Worm (Caenorhabditis elegans) whole organism, dauer: ENCODE data around the gene elo-1.

Source experiments
- unc-62 ChIP-seq: sonication (generic microtip); optimal IDR thresholded peaks from 2 replicates; lab custom pipeline; 2017; ENCODE audit warnings: missing biosample characterization, missing genetic modification reagents, missing genetic modification characterization

The elo-1 gene

DNA sequence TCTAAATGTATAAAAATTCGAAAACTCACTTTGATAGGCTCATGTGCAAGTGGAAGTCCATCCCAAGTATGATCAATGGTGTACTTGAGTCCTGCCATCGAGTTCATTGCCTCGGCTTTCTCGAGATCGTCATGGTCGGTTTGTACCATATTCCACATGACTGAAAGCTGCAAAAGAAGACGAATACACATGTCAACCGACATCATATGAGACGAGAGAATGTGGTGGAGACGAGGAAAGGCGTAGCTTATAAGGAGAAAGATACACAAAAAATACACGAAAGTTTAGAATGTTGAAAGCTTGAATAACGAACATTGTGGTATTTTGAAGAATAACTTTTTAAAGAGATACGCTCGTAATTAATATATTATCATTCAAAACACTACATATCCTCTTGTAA is 13.3 kb upstream of the elo-1 start, which contains the start of gene C33A12.3:
Gene C33A12.3 (minus strand): TSS at position 167 of the 400 bp plus-strand sequence.
- TF ChIP-seq unc-62 (GFP tag; lab: Kevin White, UChicago) = no peak

DNA sequence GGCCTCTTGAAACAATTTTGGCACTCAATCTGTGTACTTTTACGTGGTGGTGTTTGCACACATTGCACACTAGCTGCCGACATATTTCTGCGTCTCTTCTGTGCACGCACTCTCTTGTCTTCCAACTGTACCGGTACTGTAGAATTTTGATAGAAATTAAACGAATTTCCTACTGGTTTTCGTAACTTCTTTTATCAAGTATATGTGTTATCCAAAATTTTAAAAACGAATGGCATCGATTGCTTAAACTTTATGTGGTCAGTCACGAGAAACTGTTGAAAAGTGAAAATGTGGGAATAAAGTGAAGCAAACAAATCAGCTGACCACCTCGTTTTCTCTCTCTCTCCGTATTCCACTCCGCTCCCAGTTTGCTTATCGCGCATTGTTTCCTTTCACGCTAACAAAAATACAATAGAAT is 12.8 kb upstream of the elo-1 start:
- no peak for TF ChIP-seq unc-62 (GFP tag; lab: Kevin White, UChicago)

DNA sequence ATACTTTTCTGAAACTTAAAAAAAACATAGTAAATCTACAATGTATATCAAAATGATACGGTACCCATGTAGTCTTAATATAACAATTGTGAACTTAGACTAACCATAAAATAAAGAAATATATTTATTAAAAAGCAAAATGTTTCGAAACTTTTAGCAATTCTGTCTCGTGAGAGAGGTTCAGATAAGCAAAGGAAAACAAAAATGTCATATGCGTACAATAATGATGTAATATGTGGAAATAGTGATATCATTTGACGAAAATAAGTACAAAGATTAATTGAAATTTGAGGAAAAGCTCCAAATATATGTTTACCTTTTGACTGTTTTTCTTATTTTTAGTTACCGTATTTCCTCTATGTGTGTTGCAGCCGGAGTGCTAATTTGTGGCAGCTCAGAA is 12.0 kb upstream of the elo-1 start:
- TF ChIP-seq unc-62 (GFP tag; lab: Kevin White, UChicago) = no peak

DNA sequence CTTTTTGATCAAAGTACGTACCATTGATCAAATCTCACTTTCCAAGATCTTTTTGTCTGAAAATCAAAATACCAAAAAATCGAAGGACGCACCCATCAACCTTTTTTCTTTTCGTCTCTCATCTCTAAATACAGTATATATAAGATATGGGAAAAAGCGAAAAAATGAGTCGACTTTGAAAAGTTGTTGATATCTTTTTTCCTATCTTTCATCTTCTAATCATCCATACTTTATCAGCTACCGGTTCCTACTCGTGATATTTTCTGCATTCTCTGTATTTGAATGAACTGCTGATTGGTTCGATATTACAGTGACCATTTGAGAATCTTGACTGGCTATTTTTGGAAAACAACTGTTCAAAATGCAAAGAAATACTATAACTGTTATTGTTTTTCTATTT is 9.3 kb upstream of the elo-1 start, which contains the start of gene C33A12.19:
Gene C33A12.19 (plus strand): TSS at position 169 of the 400 bp plus-strand sequence.
- TF ChIP-seq unc-62 (GFP tag; lab: Kevin White, UChicago) = no peak

DNA sequence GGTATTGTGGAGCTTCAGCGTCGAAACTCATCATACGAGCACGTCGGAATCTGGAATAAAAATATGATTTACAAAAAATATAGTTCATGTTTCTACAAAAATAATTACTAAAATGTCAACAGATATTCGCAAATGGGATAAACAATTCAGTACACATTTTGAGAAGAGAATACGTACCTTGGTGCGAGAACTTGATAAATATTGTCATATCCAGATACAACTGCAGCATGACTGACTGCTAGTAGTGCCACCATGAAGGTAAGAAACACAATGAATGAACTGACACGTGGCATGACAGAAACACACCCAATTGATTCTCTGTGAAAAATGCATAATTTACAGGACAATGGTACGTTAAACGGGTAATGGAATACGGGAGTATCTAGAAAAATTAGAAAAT is 7.6 kb upstream of the elo-1 start, which contains the start of gene nlp-35:
Gene nlp-35 (minus strand): TSS at position 319 of the 400 bp plus-strand sequence.
- TF ChIP-seq unc-62 (GFP tag; lab: Kevin White, UChicago) = no peak

DNA sequence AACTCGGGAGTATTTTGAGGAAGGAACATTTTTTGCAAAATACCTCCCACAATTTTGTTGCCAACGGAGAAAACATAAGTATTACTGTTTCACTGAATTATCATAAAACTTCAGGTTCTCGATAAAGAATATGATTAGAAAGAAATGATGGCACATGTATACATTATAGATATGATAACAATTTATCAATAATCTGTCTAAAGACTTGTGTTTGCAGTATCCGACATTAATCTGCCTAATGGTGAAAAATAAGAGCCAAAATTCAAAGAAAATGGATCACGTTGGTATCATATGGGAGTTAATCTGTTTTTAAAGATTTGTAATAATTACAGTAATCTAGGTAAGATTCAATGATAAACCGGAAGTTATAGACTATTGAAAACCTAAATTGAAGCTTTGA is 5.5 kb upstream of the elo-1 start:
- TF ChIP-seq unc-62 (GFP tag; lab: Kevin White, UChicago) = no peak

DNA sequence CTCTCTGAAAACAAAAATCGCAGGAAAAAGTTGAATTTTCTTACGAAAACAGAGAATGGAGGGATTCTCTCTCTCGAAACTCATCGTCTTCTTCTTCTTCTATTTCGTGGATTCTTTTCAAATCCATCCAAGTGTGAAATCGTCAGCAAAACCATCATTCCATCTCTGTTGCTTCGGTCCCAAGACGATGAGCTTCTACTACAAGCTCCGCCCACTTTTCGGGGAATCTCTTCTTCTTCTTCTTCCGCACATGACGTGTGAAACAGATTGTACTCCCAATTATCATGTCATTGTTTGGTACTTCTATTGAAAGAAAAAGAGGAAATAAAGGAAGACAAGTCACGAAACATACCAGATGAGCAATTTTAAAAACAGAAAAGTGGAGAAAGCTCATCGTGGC is 3.0 kb upstream of the elo-1 start:
- TF ChIP-seq unc-62 (GFP tag; lab: Kevin White, UChicago) = no peak

DNA sequence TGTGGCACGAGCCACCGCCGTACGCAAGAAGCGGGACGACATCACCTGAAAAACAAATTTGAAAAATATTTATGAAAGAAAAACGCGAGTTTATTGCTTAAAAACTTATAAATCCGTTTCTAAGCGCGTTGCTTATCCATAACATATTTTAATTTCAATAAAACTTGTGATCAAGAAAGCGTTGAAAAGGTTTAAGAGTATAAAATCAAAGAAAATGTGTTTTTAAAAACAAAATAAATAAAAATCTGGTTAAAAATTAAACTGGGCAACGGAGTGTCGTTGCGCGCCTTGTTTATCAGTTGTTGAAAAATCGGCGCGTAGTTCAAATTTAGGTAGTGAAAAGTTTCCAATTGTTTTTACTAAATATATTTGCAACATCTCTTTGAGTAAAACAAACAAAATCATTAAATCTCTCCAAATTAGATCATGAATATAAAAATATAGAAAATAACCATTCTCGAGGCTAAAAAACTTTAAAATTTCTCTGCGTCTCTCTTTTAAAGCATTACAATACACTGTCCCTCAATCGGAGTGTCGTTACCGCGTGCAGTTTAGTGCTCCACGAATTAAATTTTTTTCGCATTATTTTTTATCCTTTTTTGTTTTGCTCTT is 1.2 kb upstream of the elo-1 start, which contains the start of gene ndua-5:
Gene ndua-5 (minus strand): TSS at position 51 of the 612 bp plus-strand sequence.
- TF ChIP-seq unc-62 (GFP tag; lab: Kevin White, UChicago) = no peak

DNA sequence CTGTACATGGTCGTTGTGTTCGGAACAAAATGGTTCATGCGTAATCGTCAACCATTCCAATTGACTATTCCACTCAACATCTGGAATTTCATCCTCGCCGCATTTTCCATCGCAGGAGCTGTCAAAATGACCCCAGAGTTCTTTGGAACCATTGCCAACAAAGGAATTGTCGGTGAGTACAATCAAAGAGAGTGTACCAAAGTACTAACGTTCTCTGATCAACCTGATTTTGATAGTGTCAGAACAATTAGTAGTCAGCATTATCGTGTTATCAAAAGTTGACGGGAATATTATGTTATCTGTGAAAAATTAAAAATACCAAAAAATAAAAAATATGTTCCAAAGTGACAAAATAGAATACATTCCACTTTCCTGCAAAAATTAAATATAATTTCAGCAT is 836 bp downstream of the elo-1 start:
- TF ChIP-seq unc-62 (GFP tag; lab: Kevin White, UChicago) = no peak

DNA sequence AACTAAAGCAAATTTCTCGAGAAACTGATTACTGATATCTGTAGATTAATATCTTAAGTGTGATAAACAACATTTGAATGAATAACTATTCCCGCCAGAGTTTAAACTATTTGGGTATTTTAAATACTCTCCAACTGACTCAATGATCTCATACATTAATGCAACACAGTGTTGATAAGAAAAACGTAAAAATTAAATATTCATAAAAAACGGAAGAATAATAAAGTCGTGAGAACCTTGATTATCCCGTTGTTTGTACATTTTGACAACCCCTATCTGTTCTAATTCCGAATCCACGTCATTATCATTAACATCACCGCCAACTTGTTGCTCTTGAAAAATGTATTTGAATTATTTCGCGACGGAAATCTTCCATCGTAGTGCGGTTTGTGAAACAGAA is 3.5 kb downstream of the elo-1 start, which contains the start of gene elo-7:
Gene elo-7 (plus strand): TSS at position 301 of the 400 bp plus-strand sequence.
- no peak for TF ChIP-seq unc-62 (GFP tag; lab: Kevin White, UChicago)

DNA sequence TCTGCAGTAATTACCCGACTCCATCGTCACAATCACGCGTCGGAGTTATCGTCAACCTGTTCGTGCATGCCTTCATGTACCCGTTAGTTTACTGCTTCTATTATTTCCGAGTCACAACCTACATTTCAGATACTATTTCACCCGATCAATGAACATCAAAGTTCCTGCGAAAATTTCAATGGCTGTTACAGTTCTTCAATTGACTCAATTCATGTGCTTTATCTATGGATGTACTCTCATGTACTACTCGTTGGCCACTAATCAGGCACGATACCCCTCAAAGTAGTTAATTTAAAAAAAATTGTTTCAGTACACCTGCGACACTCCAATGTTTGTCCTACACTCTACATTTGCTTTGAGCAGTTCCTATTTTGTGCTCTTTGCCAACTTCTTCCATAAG is 4.6 kb downstream of the elo-1 start:
- no peak for TF ChIP-seq unc-62 (GFP tag; lab: Kevin White, UChicago)

DNA sequence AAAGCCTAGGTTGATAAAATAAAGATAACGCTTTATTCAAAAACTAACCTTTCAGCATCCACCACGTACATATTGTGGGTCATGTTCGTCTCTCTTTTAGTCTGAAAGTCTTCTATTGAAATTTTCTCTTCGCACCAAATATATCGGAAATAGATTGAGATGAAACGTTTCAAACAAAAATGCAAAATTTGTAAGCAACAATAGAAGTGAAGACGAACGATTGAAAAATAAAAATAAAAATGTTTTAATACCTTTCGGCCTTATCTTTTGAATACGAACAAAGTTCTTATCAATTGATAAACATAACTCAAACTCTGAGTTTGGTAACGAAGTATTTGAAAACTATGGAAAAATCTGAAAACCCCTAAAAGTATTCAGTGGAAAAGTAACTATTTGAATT is 6.9 kb downstream of the elo-1 start, which contains the start of gene F56H11.2:
Gene F56H11.2 (minus strand): TSS at position 101 of the 400 bp plus-strand sequence.
- no peak for TF ChIP-seq unc-62 (GFP tag; lab: Kevin White, UChicago)

DNA sequence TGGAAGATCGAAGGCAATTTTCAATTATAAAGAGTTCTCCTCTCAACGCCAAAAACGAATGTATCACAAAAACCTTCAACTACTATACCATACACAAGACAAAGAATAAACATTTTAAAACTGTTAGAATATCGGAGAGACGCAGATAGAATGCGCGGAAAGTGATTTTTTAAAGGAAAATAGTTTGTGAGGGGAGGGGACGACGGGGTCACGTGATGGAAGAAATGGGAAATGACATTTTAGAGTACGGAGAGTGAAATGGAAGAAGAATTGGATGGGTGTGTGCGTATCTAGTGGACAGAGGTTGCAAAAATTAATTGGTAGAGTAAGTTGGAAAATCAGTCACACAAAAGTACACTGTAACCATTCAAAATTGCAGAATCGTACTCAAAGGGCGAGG is 8.2 kb downstream of the elo-1 start:
- no peak for TF ChIP-seq unc-62 (GFP tag; lab: Kevin White, UChicago)

DNA sequence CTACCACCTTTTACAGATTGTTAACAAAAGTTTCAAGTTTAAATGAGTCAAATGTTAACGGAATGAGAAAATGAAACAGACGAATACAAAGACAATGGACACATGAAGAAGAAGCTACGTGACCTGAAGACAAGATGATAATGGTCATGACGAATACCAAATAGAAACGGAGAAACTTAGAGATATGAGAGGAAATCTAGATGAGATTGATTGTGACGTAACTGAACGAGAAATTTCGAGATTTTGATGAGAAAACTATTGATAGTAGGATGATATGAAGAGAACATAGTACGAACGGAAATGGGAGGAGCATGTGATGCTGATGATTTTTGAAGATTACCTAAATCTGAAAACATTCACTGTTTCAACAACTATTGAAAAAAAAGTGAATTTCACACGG is 8.9 kb downstream of the elo-1 start:
- no peak for TF ChIP-seq unc-62 (GFP tag; lab: Kevin White, UChicago)

DNA sequence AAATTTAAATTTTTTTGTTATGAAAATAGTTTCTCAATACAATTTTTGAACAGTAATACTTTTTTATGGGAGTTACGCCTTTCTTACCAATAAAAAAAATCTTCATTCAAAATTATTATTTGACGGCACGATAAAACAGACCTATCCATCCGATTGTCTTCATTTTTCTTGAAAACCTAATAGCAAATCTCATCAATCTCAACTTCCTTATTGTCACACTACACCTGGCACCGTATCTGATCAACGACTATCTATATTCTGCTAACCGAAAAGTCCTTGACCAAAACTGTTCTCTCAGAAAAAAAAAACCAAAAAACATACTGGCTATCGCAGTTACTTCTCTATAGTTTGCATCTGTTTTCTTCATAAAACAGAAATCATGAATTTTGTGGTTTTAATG is 10.0 kb downstream of the elo-1 start:
- TF ChIP-seq unc-62 (GFP tag; lab: Kevin White, UChicago) = no peak

DNA sequence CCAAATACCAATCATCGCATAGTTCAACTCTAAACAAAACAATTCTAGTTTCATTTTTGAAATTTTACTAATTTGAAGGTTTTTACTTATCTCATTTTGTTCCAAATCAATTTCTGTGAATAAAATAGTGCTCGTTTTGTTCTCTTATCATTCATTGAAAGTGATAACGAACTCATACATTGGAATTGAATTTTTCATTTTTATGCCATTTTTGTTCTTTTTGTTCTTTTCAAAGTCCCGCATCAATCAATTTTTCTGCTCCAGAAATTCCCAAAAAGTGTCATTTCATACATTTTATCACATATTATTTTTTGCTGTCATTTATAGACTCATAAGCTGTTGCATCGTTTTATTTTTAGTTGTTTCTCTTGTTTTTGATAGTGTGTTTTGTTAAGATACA is 11.3 kb downstream of the elo-1 start:
- TF ChIP-seq unc-62 (GFP tag; lab: Kevin White, UChicago) = no peak

DNA sequence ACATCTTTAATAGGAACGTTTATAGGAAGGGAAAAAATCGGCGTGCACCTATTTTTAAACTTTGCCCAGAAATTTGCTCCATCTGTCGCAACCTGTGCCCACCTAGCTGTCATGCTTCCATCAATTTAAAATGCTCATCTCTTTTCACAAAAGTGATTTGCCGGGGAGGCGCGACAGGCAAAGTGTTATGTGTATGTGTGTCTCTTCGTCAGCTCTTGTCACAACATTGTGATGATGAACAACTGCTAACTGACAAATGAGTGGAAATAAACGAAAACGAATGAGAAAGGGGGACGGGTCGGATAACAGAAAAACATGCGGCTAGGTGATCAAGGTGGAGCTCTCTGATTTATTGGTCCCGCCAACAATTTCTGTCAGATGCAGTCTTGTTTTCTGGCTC is 12.0 kb downstream of the elo-1 start:
- no peak for TF ChIP-seq unc-62 (GFP tag; lab: Kevin White, UChicago)
